Fruit fly (Drosophila melanogaster): ENCODE results near the gene CG1983.

CG1983 gene

dm6 chr3R:30153864-30154263 lies 23.6 kb downstream of the CG1983 start:
- TF ChIP-seq Myc (optimal IDR thresholded peaks at IDR 0.05), result peak; percentile 34
- TF ChIP-seq dmrt93B (GFP tag; optimal IDR thresholded peaks at IDR 0.05), result no peak
- no peak for TF ChIP-seq Hr78 (GFP tag; optimal IDR thresholded peaks at IDR 0.05)
- no peak for TF ChIP-seq Abd-B (GFP tag; optimal IDR thresholded peaks at IDR 0.05)
- no peak for TF ChIP-seq fru (GFP tag; optimal IDR thresholded peaks at IDR 0.05)

dm6 chr3R:30151300-30152109 lies 26.0 kb downstream of the CG1983 start, which contains the start of gene CG15529:
Gene CG15529, plus strand, starts transcription at chr3R:30152059.
- TF ChIP-seq CG32264 (GFP tag; optimal IDR thresholded peaks at IDR 0.05) (no peak), HLH106 (tag; optimal IDR thresholded peaks at IDR 0.05) (peak; percentile 39), Hr78 (GFP tag; optimal IDR thresholded peaks at IDR 0.05) (no peak), CrebA (GFP tag; optimal IDR thresholded peaks at IDR 0.05; ENCODE audit: borderline replicate concordance) (no peak), Hr83 (GFP tag; optimal IDR thresholded peaks at IDR 0.05; ENCODE audit: poor library complexity, severe bottlenecking) (no peak), woc (GFP tag; optimal IDR thresholded peaks at IDR 0.05) (no peak), foxo (GFP tag; optimal IDR thresholded peaks at IDR 0.05) (peak in 1 of 2 experiments; percentile 1), jim (GFP tag; optimal IDR thresholded peaks at IDR 0.05) (no peak), sage (GFP tag; optimal IDR thresholded peaks at IDR 0.05) (no peak), h (GFP tag; optimal IDR thresholded peaks at IDR 0.05) (peak; percentile 57), lola (GFP tag; optimal IDR thresholded peaks at IDR 0.05) (no peak), br (GFP tag; optimal IDR thresholded peaks at IDR 0.05) (no peak), N (GFP tag; optimal IDR thresholded peaks at IDR 0.05) (no peak), ey (GFP tag; optimal IDR thresholded peaks at IDR 0.05) (peak; percentile 26), rgr (GFP tag; optimal IDR thresholded peaks at IDR 0.05) (peak; percentile 30), usp (GFP tag; optimal IDR thresholded peaks at IDR 0.05) (no peak), Dfd (GFP tag; optimal IDR thresholded peaks at IDR 0.05) (no peak), psq (GFP tag; optimal IDR thresholded peaks at IDR 0.05) (no peak), Rel (GFP tag; optimal IDR thresholded peaks at IDR 0.05) (no peak), Rel (tag; optimal IDR thresholded peaks at IDR 0.05) (peak; percentile 11), Jra (GFP tag; optimal IDR thresholded peaks at IDR 0.05) (no peak)

DNA sequence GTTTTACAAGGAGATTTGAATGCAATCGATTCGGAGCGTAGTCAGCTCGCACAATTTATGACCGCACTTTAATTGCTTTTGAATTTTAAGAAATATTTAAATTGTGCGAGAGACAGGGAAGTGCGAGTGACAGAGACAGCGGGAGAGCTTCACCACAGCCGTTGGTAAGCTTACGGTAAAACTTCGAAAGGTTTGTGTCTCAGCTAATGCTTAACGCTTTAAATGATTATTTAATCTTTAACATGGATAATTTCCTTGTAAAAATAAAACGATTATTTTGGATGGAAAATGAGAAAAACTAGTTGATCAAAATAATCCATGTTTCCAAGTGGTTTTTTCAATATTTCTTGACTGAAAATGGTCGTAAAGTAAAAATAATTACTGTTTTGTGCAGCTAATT lies 26.9 kb downstream of the CG1983 start:
- TF ChIP-seq HLH106 (tag; optimal IDR thresholded peaks at IDR 0.05), result no peak
- TF ChIP-seq Myc (optimal IDR thresholded peaks at IDR 0.05), result peak; percentile 8

- TF ChIP-seq br (GFP tag; optimal IDR thresholded peaks at IDR 0.05) (no peak), tai (GFP tag; optimal IDR thresholded peaks at IDR 0.05) (no peak), Sp1 (GFP tag; optimal IDR thresholded peaks at IDR 0.05) (no peak), psq (GFP tag; optimal IDR thresholded peaks at IDR 0.05) (no peak), OdsH (GFP tag; optimal IDR thresholded peaks at IDR 0.05) (no peak), usp (GFP tag; optimal IDR thresholded peaks at IDR 0.05) (no peak), GATAd (GFP tag; optimal IDR thresholded peaks at IDR 0.05) (no peak), Hnf4 (GFP tag; optimal IDR thresholded peaks at IDR 0.05) (no peak), jim (GFP tag; optimal IDR thresholded peaks at IDR 0.05) (no peak), pan (optimal IDR thresholded peaks at IDR 0.05) (no peak), brk (GFP tag; optimal IDR thresholded peaks at IDR 0.05) (no peak)
These were observed 28.0 kb downstream of the CG1983 start, which contains the start of gene AdoR for dm6 chr3R:30149506-30149905. Gene AdoR, minus strand, starts transcription at chr3R:30149606.

All from whole organism, wandering third instar larva.